Fruit fly (Drosophila melanogaster): Measurements from ENCODE around the gene Crag.

Gene Crag

DNA sequence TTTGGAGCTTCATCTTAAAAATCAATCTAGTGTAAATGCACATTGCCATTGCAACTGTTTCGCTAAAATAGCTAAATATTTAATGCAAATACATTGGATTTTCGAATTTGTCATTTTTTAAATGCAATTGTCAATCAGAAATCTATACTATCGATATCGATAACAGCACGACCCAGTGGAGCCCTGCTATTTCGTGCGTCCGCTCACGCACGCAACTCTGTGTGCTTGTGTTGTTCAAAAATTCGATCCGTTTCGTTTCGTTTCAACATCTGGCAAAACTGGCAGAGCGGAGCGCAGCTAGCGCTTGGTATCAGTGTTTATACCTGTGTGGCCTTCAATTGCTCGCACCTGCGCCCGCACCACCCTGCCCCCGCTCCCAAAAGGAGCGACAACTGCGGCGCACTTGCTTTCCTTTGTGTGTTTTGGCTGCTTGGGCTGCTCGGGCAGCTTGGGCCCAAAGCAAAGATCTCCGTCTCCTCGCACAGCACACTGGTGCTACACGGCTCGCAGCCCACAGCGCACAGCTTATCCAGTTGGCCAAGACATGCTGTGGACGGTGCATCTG is 3.1 kb upstream of the Crag start, which contains the start of gene CG12081 (continued):
- TF ChIP-seq CG11093 (GFP tag; IDR thresholded peaks at IDR 0.05): no peak
- TF ChIP-seq stwl (tag; optimal IDR thresholded peaks at IDR 0.05): peak; percentile 91
- no peak for TF ChIP-seq lola (GFP tag; optimal IDR thresholded peaks at IDR 0.05)
- TF ChIP-seq gcm (GFP tag; optimal IDR thresholded peaks at IDR 0.05): no peak
- peak; percentile 38; the same call in 1 of the 2 replicates for TF ChIP-seq CG9932 (GFP tag; IDR thresholded peaks at IDR 0.05)
- TF ChIP-seq bigmax (GFP tag; optimal IDR thresholded peaks at IDR 0.05): no peak
- TF ChIP-seq C15 (GFP tag; IDR thresholded peaks at IDR 0.05): no peak
- no peak for TF ChIP-seq ro (GFP tag; IDR thresholded peaks at IDR 0.05)
- TF ChIP-seq scrt (GFP tag; optimal IDR thresholded peaks at IDR 0.05): no peak
- no peak for TF ChIP-seq otp (GFP tag; IDR thresholded peaks at IDR 0.05)
- no peak for TF ChIP-seq CG7372 (GFP tag; IDR thresholded peaks at IDR 0.05)
- TF ChIP-seq Myb (GFP tag; optimal IDR thresholded peaks at IDR 0.05): peak; percentile 80
- no peak for TF ChIP-seq CG3847 (GFP tag; IDR thresholded peaks at IDR 0.05)
- no peak for TF ChIP-seq CG1602 (GFP tag; optimal IDR thresholded peaks at IDR 0.05)
- TF ChIP-seq Atf3 (GFP tag; optimal IDR thresholded peaks at IDR 0.05): no peak
- no peak for TF ChIP-seq cad (GFP tag; optimal IDR thresholded peaks at IDR 0.05)
- TF ChIP-seq fd102C (GFP tag; optimal IDR thresholded peaks at IDR 0.05): no peak
- TF ChIP-seq dati (GFP tag; IDR thresholded peaks at IDR 0.05): no peak
- TF ChIP-seq Dp (GFP tag; optimal IDR thresholded peaks at IDR 0.05): peak; percentile 67
- no peak for TF ChIP-seq fd64A (GFP tag; optimal IDR thresholded peaks at IDR 0.05)
- TF ChIP-seq grau (tag; optimal IDR thresholded peaks at IDR 0.05): peak; percentile 31
- no peak for TF ChIP-seq gcm2 (GFP tag; optimal IDR thresholded peaks at IDR 0.05)
- TF ChIP-seq CG2202 (tag; optimal IDR thresholded peaks at IDR 0.05): no peak
- TF ChIP-seq CG7839 (tag; optimal IDR thresholded peaks at IDR 0.05): no peak
- no peak for TF ChIP-seq nerfin-1 (tag; optimal IDR thresholded peaks at IDR 0.05)
- TF ChIP-seq nom (GFP tag; optimal IDR thresholded peaks at IDR 0.05): peak; percentile 17
- TF ChIP-seq Kr (GFP tag; optimal IDR thresholded peaks at IDR 0.05): no peak
- no peak for TF ChIP-seq h (optimal IDR thresholded peaks at IDR 0.05)
- peak; percentile 88 for TF ChIP-seq CG1603 (tag; optimal IDR thresholded peaks at IDR 0.05)
- no peak for TF ChIP-seq CkIIα-i1 (GFP tag; IDR thresholded peaks at IDR 0.05)
- no peak for TF ChIP-seq CG1832 (GFP tag; optimal IDR thresholded peaks at IDR 0.05)
- TF ChIP-seq ttk (GFP tag; IDR thresholded peaks at IDR 0.05): no peak
- TF ChIP-seq Hmx (GFP tag; optimal IDR thresholded peaks at IDR 0.05): no peak
- TF ChIP-seq shn (GFP tag; optimal IDR thresholded peaks at IDR 0.05): no peak
- TF ChIP-seq ssp (GFP tag; IDR thresholded peaks at IDR 0.05): peak; percentile 95
- no peak for TF ChIP-seq NfI (GFP tag; optimal IDR thresholded peaks at IDR 0.05)
- TF ChIP-seq Poxn (GFP tag; IDR thresholded peaks at IDR 0.05): no peak
- TF ChIP-seq HmgD (GFP tag; optimal IDR thresholded peaks at IDR 0.05): peak; percentile 16
- no peak for TF ChIP-seq CG3065 (GFP tag; optimal IDR thresholded peaks at IDR 0.05)
- no peak for TF ChIP-seq jigr1 (GFP tag; IDR thresholded peaks at IDR 0.05)
- TF ChIP-seq CG43689 (GFP tag; IDR thresholded peaks at IDR 0.05): no peak
- TF ChIP-seq CG12744 (GFP tag; optimal IDR thresholded peaks at IDR 0.05): no peak
- no peak for TF ChIP-seq Camta (GFP tag; optimal IDR thresholded peaks at IDR 0.05)
- peak; percentile 50 for TF ChIP-seq Ets65A (GFP tag)
- TF ChIP-seq gfzf (GFP tag; optimal IDR thresholded peaks at IDR 0.05): peak; percentile 34
- no peak for TF ChIP-seq ash1 (GFP tag; optimal IDR thresholded peaks at IDR 0.05)
- TF ChIP-seq insv (GFP tag; optimal IDR thresholded peaks at IDR 0.05): peak in 1 of 2 experiments; percentile 61
- no peak for TF ChIP-seq br (optimal IDR thresholded peaks at IDR 0.05)
- peak; percentile 29; the same call in 1 of the 2 replicates for TF ChIP-seq Adf1 (GFP tag; IDR thresholded peaks at IDR 0.05)
- TF ChIP-seq CG32767 (GFP tag; IDR thresholded peaks at IDR 0.05): no peak
- TF ChIP-seq Jarid2 (GFP tag; optimal IDR thresholded peaks at IDR 0.05): no peak
- TF ChIP-seq eve (GFP tag; optimal IDR thresholded peaks at IDR 0.05): no peak

All from whole organism, embryonic.